Worm (Caenorhabditis elegans) whole organism, early embryonic: ENCODE measurements around the gene ceh-62.

Source experiments
- ama-1 ChIP-seq: fragments of 150-350 bp; optimal IDR thresholded peaks from 2 replicates; lab custom pipeline; 2014
- hmbx-1 ChIP-seq: sonication (generic microtip); optimal IDR thresholded peaks from 2 replicates; lab custom pipeline; 2016; ENCODE audit warnings: mild to moderate bottlenecking, missing genetic modification characterization, missing compliant biosample characterization

DNA sequence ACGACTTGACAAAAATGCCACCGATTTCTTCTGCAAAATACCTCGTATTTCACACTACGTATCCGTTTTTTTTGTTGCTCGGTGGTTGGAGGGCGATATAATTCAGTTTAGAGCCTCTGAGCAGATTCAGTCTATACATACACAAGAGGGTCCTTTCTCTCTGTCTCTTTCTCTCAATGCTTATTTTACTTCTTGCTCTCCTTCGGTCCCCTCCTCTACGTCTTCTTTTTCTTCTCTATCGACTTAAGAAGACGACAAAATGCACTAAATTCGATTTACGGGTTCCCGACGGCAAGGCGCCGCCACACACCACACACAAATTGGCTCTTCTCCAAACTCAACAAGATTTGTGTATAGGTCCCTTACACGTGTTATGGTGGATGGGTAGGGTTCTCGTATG is 46.6 kb upstream of the ceh-62 start:
- TF ChIP-seq ama-1 (lab: Kevin White, UChicago) (no peak), hmbx-1 (tag; lab: Kevin White, UChicago) (no peak)
